Fruit fly (Drosophila melanogaster) whole organism, embryonic: Measurements from ENCODE around the gene CG46318.

Experiments used
- ATbp ChIP-seq: fragments of 200-800 bp; sonication (Bioruptor generic); optimal IDR thresholded peaks from 2 replicates; lab custom pipeline; 2017; ENCODE audit warnings: missing biosample characterization, mild to moderate bottlenecking, missing genetic modification characterization, missing genetic modification reagents
- Atf6 ChIP-seq: fragments of 200-800 bp; sonication (Bioruptor generic); IDR thresholded peaks from 2 replicates; pipeline ENCODE4 v1.3.6; 2022; ENCODE audit warnings: missing biosample characterization, missing genetic modification characterization
- Bteb2 ChIP-seq: fragments of 200-800 bp; sonication (Bioruptor generic); optimal IDR thresholded peaks from 2 replicates; lab custom pipeline; 2016; ENCODE audit warnings: missing biosample characterization, missing genetic modification characterization
- CG11504 ChIP-seq: fragments of 200-800 bp; sonication (Bioruptor generic); optimal IDR thresholded peaks from 3 replicates; lab custom pipeline; 2019; ENCODE audit warnings: missing biosample characterization, mild to moderate bottlenecking, missing genetic modification characterization, moderate library complexity
- CG12391 ChIP-seq: fragments of 200-800 bp; sonication (Bioruptor generic); optimal IDR thresholded peaks from 3 replicates; lab custom pipeline; 2018; ENCODE audit warnings: missing biosample characterization, mild to moderate bottlenecking, missing genetic modification characterization, moderate library complexity
- CG14014 ChIP-seq: fragments of 200-800 bp; sonication (Bioruptor generic); IDR thresholded peaks from 2 replicates; pipeline ENCODE4 v1.3.6; 2022; ENCODE audit warnings: missing biosample characterization, missing genetic modification characterization
- CG14860 ChIP-seq: fragments of 200-800 bp; sonication (Bioruptor generic); IDR thresholded peaks from 3 replicates; pipeline ENCODE4 v1.3.6; 2022; ENCODE audit warnings: missing biosample characterization, missing genetic modification characterization; ENCODE audit not compliant: partially characterized antibody
- CG15073 ChIP-seq: fragments of 200-800 bp; sonication (Bioruptor generic); optimal IDR thresholded peaks from 2 replicates; lab custom pipeline; 2016; ENCODE audit warnings: missing biosample characterization, missing genetic modification characterization
- CG15479 ChIP-seq: fragments of 200-800 bp; sonication (Bioruptor generic); optimal IDR thresholded peaks from 3 replicates; lab custom pipeline; 2019; ENCODE audit warnings: missing biosample characterization, mild to moderate bottlenecking, missing genetic modification characterization, moderate library complexity
- CG16779 ChIP-seq: fragments of 200-800 bp; sonication (Bioruptor generic); IDR thresholded peaks from 2 replicates; pipeline ENCODE4 v1.3.6; 2022; ENCODE audit warnings: missing biosample characterization, missing genetic modification characterization
- CG17912 ChIP-seq: fragments of 200-800 bp; sonication (Bioruptor generic); optimal IDR thresholded peaks from 2 replicates; lab custom pipeline; 2018; ENCODE audit warnings: missing biosample characterization, mild to moderate bottlenecking, missing genetic modification characterization
- CG2199 ChIP-seq: fragments of 200-800 bp; sonication (Bioruptor generic); IDR thresholded peaks from 3 replicates; pipeline ENCODE4 v1.3.6; 2022; ENCODE audit warnings: missing biosample characterization, missing genetic modification characterization
- CG32532 ChIP-seq: fragments of 200-800 bp; sonication (Bioruptor generic); IDR thresholded peaks from 2 replicates; pipeline ENCODE4 v1.3.6; 2022; ENCODE audit warnings: missing biosample characterization, missing genetic modification characterization
- CG3847 ChIP-seq: fragments of 200-800 bp; sonication (Bioruptor generic); IDR thresholded peaks from 2 replicates; pipeline ENCODE4 v1.3.6; 2022; ENCODE audit warnings: missing biosample characterization, missing genetic modification characterization
- CG6254 ChIP-seq: fragments of 200-800 bp; sonication (Bioruptor generic); optimal IDR thresholded peaks from 3 replicates; lab custom pipeline; 2017; ENCODE audit warnings: mild to moderate bottlenecking, missing biosample characterization, missing genetic modification reagents, missing genetic modification characterization
- CG6689 ChIP-seq: fragments of 200-800 bp; sonication (Bioruptor generic); IDR thresholded peaks from 2 replicates; pipeline ENCODE4 v1.3.6; 2022; ENCODE audit warnings: missing biosample characterization, missing genetic modification characterization
- CG9932 ChIP-seq: fragments of 200-800 bp; sonication (Bioruptor generic); IDR thresholded peaks from 2 replicates; pipeline ENCODE4 v1.3.6; 2022; ENCODE audit warnings: missing biosample characterization, missing genetic modification characterization
- CoRest ChIP-seq: fragments of 200-800 bp; sonication (Bioruptor generic); optimal IDR thresholded peaks from 3 replicates; lab custom pipeline; 2018; ENCODE audit warnings: missing biosample characterization, mild to moderate bottlenecking, missing genetic modification characterization, moderate library complexity
- Deaf1 ChIP-seq: fragments of 200-800 bp; optimal IDR thresholded peaks from 3 replicates; lab custom pipeline; 2019; ENCODE audit warnings: missing biosample characterization, mild to moderate bottlenecking, missing genetic modification characterization, moderate library complexity
- Drgx ChIP-seq: fragments of 200-800 bp; sonication (Bioruptor generic); IDR thresholded peaks from 2 replicates; pipeline ENCODE4 v1.3.6; 2022; ENCODE audit warnings: missing biosample characterization, missing genetic modification characterization
- ERR ChIP-seq: fragments of 200-800 bp; sonication (Bioruptor generic); optimal IDR thresholded peaks from 2 replicates; lab custom pipeline; 2016; ENCODE audit warnings: missing biosample characterization, missing genetic modification characterization
- Fer1 ChIP-seq: fragments of 200-800 bp; sonication (Bioruptor generic); optimal IDR thresholded peaks from 2 replicates; lab custom pipeline; 2017; ENCODE audit warnings: missing biosample characterization, mild to moderate bottlenecking, missing genetic modification characterization
- Jarid2 ChIP-seq: fragments of 200-800 bp; sonication (Bioruptor generic); optimal IDR thresholded peaks from 3 replicates; lab custom pipeline; 2017; ENCODE audit warnings: mild to moderate bottlenecking, missing biosample characterization, missing genetic modification reagents, missing genetic modification characterization
- Med ChIP-seq: fragments of 200-800 bp; sonication (Bioruptor generic); peaks from one replicate; lab custom pipeline; 2016; ENCODE audit warnings: missing biosample characterization, missing genetic modification characterization, mild to moderate bottlenecking, inconsistent platforms, moderate library complexity
- Oaz ChIP-seq: fragments of 200-800 bp; sonication (Bioruptor generic); IDR thresholded peaks from 2 replicates; pipeline ENCODE4 v1.3.6; 2022; ENCODE audit warnings: missing biosample characterization, missing genetic modification characterization
- Oli ChIP-seq: fragments of 200-800 bp; sonication (Bioruptor generic); optimal IDR thresholded peaks from 2 replicates; lab custom pipeline; 2018; ENCODE audit warnings: missing biosample characterization, mild to moderate bottlenecking, missing genetic modification characterization, moderate library complexity
- Pdp1 ChIP-seq, 2 experiments: fragments of 200-800 bp; sonication (Bioruptor generic); optimal IDR thresholded peaks; 3 replicates each; lab custom pipeline; 2016; ENCODE audit warnings: missing biosample characterization in 2 of 2, missing genetic modification characterization in 2 of 2, mild to moderate bottlenecking in 1 of 2, moderate library complexity in 1 of 2
- Ptx1 ChIP-seq: fragments of 200-800 bp; sonication (Bioruptor generic); IDR thresholded peaks from 2 replicates; pipeline ENCODE4 v1.3.6; 2022; ENCODE audit warnings: missing biosample characterization, missing genetic modification characterization
- Sox100B ChIP-seq: fragments of 200-800 bp; sonication (Bioruptor generic); optimal IDR thresholded peaks from 3 replicates; lab custom pipeline; 2018; ENCODE audit warnings: missing biosample characterization, mild to moderate bottlenecking, missing genetic modification characterization
- Ssrp ChIP-seq: fragments of 200-800 bp; sonication (Bioruptor generic); optimal IDR thresholded peaks from 2 replicates; lab custom pipeline; 2018; ENCODE audit warnings: missing biosample characterization, mild to moderate bottlenecking, missing genetic modification characterization, moderate library complexity
- Xrp1 ChIP-seq: fragments of 200-800 bp; sonication (Bioruptor generic); IDR thresholded peaks from 2 replicates; pipeline ENCODE4 v1.3.6; 2022; ENCODE audit warnings: missing biosample characterization, missing genetic modification characterization
- ab ChIP-seq: fragments of 200-800 bp; sonication (Bioruptor generic); optimal IDR thresholded peaks from 2 replicates; lab custom pipeline; 2016; ENCODE audit warnings: missing biosample characterization, missing genetic modification characterization
- amos ChIP-seq: fragments of 200-800 bp; sonication (Bioruptor generic); IDR thresholded peaks from 2 replicates; pipeline ENCODE4 v1.3.6; 2022; ENCODE audit warnings: missing biosample characterization, missing genetic modification characterization; ENCODE audit not compliant: partially characterized antibody
- ap ChIP-seq: fragments of 200-800 bp; sonication (Bioruptor generic); IDR thresholded peaks from 2 replicates; pipeline ENCODE4 v1.3.6; 2022; ENCODE audit warnings: missing biosample characterization, missing genetic modification characterization
- corto ChIP-seq: fragments of 200-800 bp; sonication (Bioruptor generic); optimal IDR thresholded peaks from 2 replicates; lab custom pipeline; 2016; ENCODE audit warnings: missing biosample characterization, mild to moderate bottlenecking, missing genetic modification characterization, moderate library complexity
- crol ChIP-seq: fragments of 200-800 bp; sonication (Bioruptor generic); IDR thresholded peaks from 2 replicates; pipeline ENCODE4 v1.3.6; 2022; ENCODE audit warnings: missing biosample characterization, missing genetic modification characterization
- fd102C ChIP-seq: fragments of 200-800 bp; sonication (Bioruptor generic); optimal IDR thresholded peaks from 2 replicates; lab custom pipeline; 2018; ENCODE audit warnings: missing biosample characterization, mild to moderate bottlenecking, missing genetic modification characterization, moderate library complexity
- grau ChIP-seq: fragments of 200-800 bp; optimal IDR thresholded peaks from 3 replicates; lab custom pipeline; 2019; ENCODE audit warnings: missing biosample characterization, mild to moderate bottlenecking, missing genetic modification characterization, moderate library complexity
- gro ChIP-seq: fragments of 200-800 bp; sonication (Bioruptor generic); optimal IDR thresholded peaks from 2 replicates; lab custom pipeline; 2016; ENCODE audit warnings: missing biosample characterization, missing genetic modification characterization
- ind ChIP-seq: fragments of 200-800 bp; sonication (Bioruptor generic); optimal IDR thresholded peaks from 3 replicates; lab custom pipeline; 2016; ENCODE audit warnings: missing biosample characterization, missing genetic modification characterization
- kay ChIP-seq: fragments of 200-800 bp; sonication (Bioruptor generic); optimal IDR thresholded peaks from 2 replicates; lab custom pipeline; 2016; ENCODE audit warnings: missing biosample characterization, missing genetic modification characterization
- mam ChIP-seq: fragments of 200-800 bp; sonication (Bioruptor generic); optimal IDR thresholded peaks from 3 replicates; lab custom pipeline; 2016; ENCODE audit warnings: missing biosample characterization, missing genetic modification characterization
- pnt ChIP-seq: fragments of 200-800 bp; sonication (Bioruptor generic); optimal IDR thresholded peaks from 3 replicates; lab custom pipeline; 2016; ENCODE audit warnings: missing biosample characterization, missing genetic modification characterization
- prd ChIP-seq, 3 experiments: fragments of >200 bp in 2 of 3; fragments of 200-800 bp in 1 of 3; sonication (Bioruptor generic) in 1 of 3; optimal IDR thresholded peaks in 2 of 3; IDR thresholded peaks in 1 of 3; 2 replicates in 2 of 3; 3 replicates in 1 of 3; pipeline versions ENCODE4 v1.3.6 to Lab custom; 2017 to 2022; ENCODE audit warnings: missing biosample characterization in 1 of 3, missing genetic modification characterization in 1 of 3
- ro ChIP-seq: fragments of 200-800 bp; sonication (Bioruptor generic); IDR thresholded peaks from 2 replicates; pipeline ENCODE4 v1.3.6; 2022; ENCODE audit warnings: missing biosample characterization, missing genetic modification characterization
- schlank ChIP-seq: fragments of 200-800 bp; sonication (Bioruptor generic); optimal IDR thresholded peaks from 2 replicates; lab custom pipeline; 2018; ENCODE audit warnings: missing biosample characterization, mild to moderate bottlenecking, missing genetic modification characterization
- sqz ChIP-seq: fragments of 200-800 bp; sonication (Bioruptor generic); optimal IDR thresholded peaks from 3 replicates; lab custom pipeline; 2018; ENCODE audit warnings: missing biosample characterization, mild to moderate bottlenecking, missing genetic modification characterization
- ttk ChIP-seq: fragments of 200-800 bp; sonication (Bioruptor generic); IDR thresholded peaks from 2 replicates; pipeline ENCODE4 v2.1.2; 2022; ENCODE audit warnings: missing biosample characterization, missing genetic modification characterization
- twi ChIP-seq: fragments of 200-800 bp; optimal IDR thresholded peaks from 2 replicates; lab custom pipeline; 2019; ENCODE audit warnings: missing biosample characterization, mild to moderate bottlenecking, missing genetic modification characterization, moderate library complexity
- tx ChIP-seq: fragments of 200-800 bp; sonication (Bioruptor generic); optimal IDR thresholded peaks from 2 replicates; lab custom pipeline; 2016; ENCODE audit warnings: missing biosample characterization, missing genetic modification characterization
- zf30C ChIP-seq: fragments of 200-800 bp; sonication (Bioruptor generic); optimal IDR thresholded peaks from 3 replicates; lab custom pipeline; 2018; ENCODE audit warnings: missing biosample characterization, mild to moderate bottlenecking, missing genetic modification characterization

The CG46318 gene

dm6 chr3R:18669812-18670211 is 10.6 kb upstream of the CG46318 start (continued):
- peak; percentile 66 for TF ChIP-seq Deaf1
- TF ChIP-seq mam (GFP tag; lab: Kevin White, UChicago): peak; percentile 20
- TF ChIP-seq sqz: no peak
- no peak for TF ChIP-seq ab (GFP tag; lab: Kevin White, UChicago)
- peak; percentile 20; the same call in 1 of the 2 replicates for TF ChIP-seq CG3847 (GFP tag; lab: Robert Waterston, UW)
- no peak for TF ChIP-seq zf30C (GFP tag; lab: Kevin White, UChicago)
- TF ChIP-seq Med: peak; percentile 69
- TF ChIP-seq Ssrp (tag; lab: Kevin White, UChicago): peak; percentile 9
- TF ChIP-seq pnt (GFP tag; lab: Kevin White, UChicago): no peak
- TF ChIP-seq Ptx1 (GFP tag; lab: Robert Waterston, UW): peak; percentile 43
- peak; percentile 24 to 86 for TF ChIP-seq Pdp1 (GFP tag; optimal IDR thresholded peaks at IDR 0.05; lab: Kevin White, UChicago)
- TF ChIP-seq amos (GFP tag; lab: Robert Waterston, UW): no peak
- TF ChIP-seq CG2199 (GFP tag; lab: Robert Waterston, UW): no peak
- TF ChIP-seq CG6689 (GFP tag; lab: Robert Waterston, UW): peak; percentile 18; the same call in 1 of the 2 replicates
- no peak for TF ChIP-seq ro (GFP tag; lab: Robert Waterston, UW)
- no peak for TF ChIP-seq ERR (GFP tag; lab: Kevin White, UChicago)
- no peak for TF ChIP-seq CG16779 (GFP tag; lab: Robert Waterston, UW)
- TF ChIP-seq CG15073 (GFP tag; lab: Kevin White, UChicago): no peak
- peak; percentile 67 for TF ChIP-seq CG11504
- TF ChIP-seq Jarid2 (GFP tag; lab: Kevin White, UChicago): no peak
- TF ChIP-seq ap: no peak
- no peak for TF ChIP-seq ttk (GFP tag; lab: Robert Waterston, UW)
- peak; percentile 46; the same call in 1 of the 2 replicates for TF ChIP-seq Xrp1 (GFP tag; lab: Robert Waterston, UW)
- TF ChIP-seq Drgx (GFP tag; lab: Robert Waterston, UW): peak; percentile 82
- peak; percentile 89 for TF ChIP-seq grau (tag; lab: Kevin White, UChicago)
- TF ChIP-seq prd (optimal IDR thresholded peaks at IDR 0.05; lab: Kevin White, UChicago): no peak
- no peak for TF ChIP-seq prd (GFP tag; IDR thresholded peaks at IDR 0.05; lab: Robert Waterston, UW)
- no peak for TF ChIP-seq fd102C (GFP tag; lab: Kevin White, UChicago)
- no peak for TF ChIP-seq Oli (tag; lab: Kevin White, UChicago)
- TF ChIP-seq CG14860 (GFP tag; lab: Robert Waterston, UW): no peak
- no peak for TF ChIP-seq schlank
- TF ChIP-seq gro (GFP tag; lab: Kevin White, UChicago): no peak
- TF ChIP-seq corto (GFP tag; lab: Kevin White, UChicago): no peak
- TF ChIP-seq twi (tag; lab: Kevin White, UChicago): no peak
- TF ChIP-seq Atf6 (GFP tag; lab: Robert Waterston, UW): no peak
- no peak for TF ChIP-seq ATbp (GFP tag; lab: Kevin White, UChicago)
- peak; percentile 26; the same call in 1 of the 2 replicates for TF ChIP-seq CG14014 (GFP tag; lab: Robert Waterston, UW)
- no peak for TF ChIP-seq Oaz (GFP tag; lab: Robert Waterston, UW)
- no peak for TF ChIP-seq CG6254 (GFP tag; lab: Kevin White, UChicago)
- TF ChIP-seq CG15479: no peak
- no peak for TF ChIP-seq tx
- TF ChIP-seq Bteb2 (GFP tag; lab: Kevin White, UChicago): no peak
- peak; percentile 46 for TF ChIP-seq Fer1 (GFP tag; lab: Kevin White, UChicago)
- TF ChIP-seq CG32532 (GFP tag; lab: Robert Waterston, UW): no peak; the same call in 1 of the 2 replicates
- TF ChIP-seq CG9932 (GFP tag; lab: Robert Waterston, UW): 0 out of 2 replicates have a peak, but pooled peaks have one; percentile 24
- peak; percentile 25 for TF ChIP-seq kay (GFP tag; lab: Kevin White, UChicago)
- TF ChIP-seq CG12391 (tag; lab: Kevin White, UChicago): no peak
- TF ChIP-seq CG17912: no peak
- TF ChIP-seq Sox100B (GFP tag; lab: Kevin White, UChicago): peak; percentile 32
- no peak for TF ChIP-seq crol (GFP tag; lab: Robert Waterston, UW)
- TF ChIP-seq ind (GFP tag; lab: Kevin White, UChicago): peak; percentile 28
- peak; percentile 33 for TF ChIP-seq CoRest (tag; lab: Kevin White, UChicago)
